Comparison of ENCODE assay signal across 3 fruit fly cellular contexts in genomic region chr3L:20556371-20556770, dm6.
A peak's percentile ranks its signal among the peaks of the same experiment; 100 is the strongest.
TF ChIP-seq lines count a peak whose summit lies in the region.

No protein-coding gene starts in this region.

TF ChIP-seq in whole organism, embryonic, 481 proteins besides CTCF, POLR2A, EP300 and RAD21 (continued from another document and continues in another):
- TF ChIP-seq CG12391 (tag; optimal IDR thresholded peaks at IDR 0.05; lab: Kevin White, UChicago) (no peak), CG17359 (tag; optimal IDR thresholded peaks at IDR 0.05; lab: Kevin White, UChicago) (peak; percentile 36), Drgx (GFP tag; IDR thresholded peaks at IDR 0.05; lab: Robert Waterston, UW) (no peak), ab (GFP tag; optimal IDR thresholded peaks at IDR 0.05; lab: Kevin White, UChicago) (no peak), Sox100B (GFP tag; optimal IDR thresholded peaks at IDR 0.05; lab: Kevin White, UChicago) (peak; percentile 9), tx (GFP tag; optimal IDR thresholded peaks at IDR 0.05; lab: Kevin White, UChicago) (no peak), Lim3 (GFP tag; IDR thresholded peaks at IDR 0.05; lab: Robert Waterston, UW) (no peak), gcm (GFP tag; optimal IDR thresholded peaks at IDR 0.05; lab: Kevin White, UChicago) (no peak), Abd-B (GFP tag; optimal IDR thresholded peaks at IDR 0.05; lab: Kevin White, UChicago) (no peak), cad (GFP tag; optimal IDR thresholded peaks at IDR 0.05; lab: Kevin White, UChicago) (no peak), Hmr (GFP tag; optimal IDR thresholded peaks at IDR 0.05; lab: Kevin White, UChicago) (no peak), Ets65A (GFP tag; lab: Kevin White, UChicago) (peak; percentile 47), Bgb (GFP tag; IDR thresholded peaks at IDR 0.05; lab: Robert Waterston, UW; ENCODE audit: partially characterized antibody) (no peak), CG10321 (GFP tag; IDR thresholded peaks at IDR 0.05; lab: Robert Waterston, UW) (no peak), CG17385 (GFP tag; optimal IDR thresholded peaks at IDR 0.05; lab: Kevin White, UChicago) (no peak), pho (GFP tag; optimal IDR thresholded peaks at IDR 0.05; lab: Kevin White, UChicago) (no peak), CG14667 (GFP tag; IDR thresholded peaks at IDR 0.05; lab: Robert Waterston, UW) (no peak), bsh (GFP tag; optimal IDR thresholded peaks at IDR 0.05; lab: Kevin White, UChicago) (peak in 1 of 2 experiments; percentile 41), scrt (GFP tag; optimal IDR thresholded peaks at IDR 0.05; lab: Kevin White, UChicago) (no peak), Rx (GFP tag; IDR thresholded peaks at IDR 0.05; lab: Robert Waterston, UW) (no peak), lmd (GFP tag; IDR thresholded peaks at IDR 0.05; lab: Robert Waterston, UW) (no peak), CrebB (tag; optimal IDR thresholded peaks at IDR 0.05; lab: Kevin White, UChicago) (no peak), CG17361 (GFP tag; IDR thresholded peaks at IDR 0.05; lab: Robert Waterston, UW) (no peak), CG34224 (GFP tag; IDR thresholded peaks at IDR 0.05; lab: Robert Waterston, UW; ENCODE audit: partially characterized antibody) (no peak), CG1602 (GFP tag; optimal IDR thresholded peaks at IDR 0.05; lab: Kevin White, UChicago) (no peak), ranshi (GFP tag; IDR thresholded peaks at IDR 0.05; lab: Robert Waterston, UW) (no peak), al (GFP tag; IDR thresholded peaks at IDR 0.05; lab: Robert Waterston, UW) (no peak), ash1 (GFP tag; optimal IDR thresholded peaks at IDR 0.05; lab: Kevin White, UChicago) (no peak), Oaz (GFP tag; IDR thresholded peaks at IDR 0.05; lab: Robert Waterston, UW) (no peak), CG16863 (GFP tag; optimal IDR thresholded peaks at IDR 0.05; lab: Kevin White, UChicago) (no peak), zen (tag; optimal IDR thresholded peaks at IDR 0.05; lab: Kevin White, UChicago) (no peak), Jarid2 (GFP tag; optimal IDR thresholded peaks at IDR 0.05; lab: Kevin White, UChicago) (no peak), CG8924 (tag; optimal IDR thresholded peaks at IDR 0.05; lab: Kevin White, UChicago) (no peak), CG31224 (GFP tag; IDR thresholded peaks at IDR 0.05; lab: Robert Waterston, UW) (no peak), CG6689 (GFP tag; IDR thresholded peaks at IDR 0.05; lab: Robert Waterston, UW) (no peak), CG13424 (tag; optimal IDR thresholded peaks at IDR 0.05; lab: Kevin White, UChicago) (peak; percentile 19), Tbp (GFP tag; optimal IDR thresholded peaks at IDR 0.05; lab: Kevin White, UChicago) (no peak), Rfx (GFP tag; IDR thresholded peaks at IDR 0.05; lab: Robert Waterston, UW) (no peak), Dip3 (GFP tag; optimal IDR thresholded peaks at IDR 0.05; lab: Kevin White, UChicago) (no peak), Xrp1 (GFP tag; IDR thresholded peaks at IDR 0.05; lab: Robert Waterston, UW) (peak; percentile 27; the same call in 1 of the 2 replicates), dan (GFP tag; IDR thresholded peaks at IDR 0.05; lab: Robert Waterston, UW) (no peak), emc (GFP tag; optimal IDR thresholded peaks at IDR 0.05; lab: Kevin White, UChicago) (no peak), CG4854 (GFP tag; optimal IDR thresholded peaks at IDR 0.05; lab: Kevin White, UChicago) (no peak), gem (tag; optimal IDR thresholded peaks at IDR 0.05; lab: Kevin White, UChicago) (peak; percentile 44), CG2678 (tag; optimal IDR thresholded peaks at IDR 0.05; lab: Kevin White, UChicago) (peak; percentile 9), Blimp-1 (GFP tag; optimal IDR thresholded peaks at IDR 0.05; lab: Kevin White, UChicago) (peak; percentile 21), CG32767 (GFP tag; IDR thresholded peaks at IDR 0.05; lab: Robert Waterston, UW) (no peak)

TF ChIP-seq in whole organism, prepupa, 60 proteins besides CTCF, POLR2A, EP300 and RAD21 (continued from another document):
- TF ChIP-seq fkh (GFP tag; optimal IDR thresholded peaks at IDR 0.05; lab: Kevin White, UChicago) (no peak), dac (GFP tag; optimal IDR thresholded peaks at IDR 0.05; lab: Kevin White, UChicago) (no peak), CG16779 (tag; optimal IDR thresholded peaks at IDR 0.05; lab: Kevin White, UChicago) (no peak), Hr39 (GFP tag; optimal IDR thresholded peaks at IDR 0.05; lab: Kevin White, UChicago) (peak; percentile 91), Blimp-1 (GFP tag; optimal IDR thresholded peaks at IDR 0.05; lab: Kevin White, UChicago) (peak; percentile 42), svp (GFP tag; lab: Kevin White, UChicago) (peak; percentile 92), Lpt (GFP tag; optimal IDR thresholded peaks at IDR 0.05; lab: Kevin White, UChicago) (peak; percentile 9), CG6808 (GFP tag; optimal IDR thresholded peaks at IDR 0.05; lab: Kevin White, UChicago) (peak; percentile 57), Gug (GFP tag; IDR thresholded peaks at IDR 0.05; lab: Robert Waterston, UW) (no peak), CG6276 (GFP tag; optimal IDR thresholded peaks at IDR 0.05; lab: Kevin White, UChicago) (no peak), spab (GFP tag; optimal IDR thresholded peaks at IDR 0.05; lab: Kevin White, UChicago) (peak; percentile 59), CG7368 (GFP tag; optimal IDR thresholded peaks at IDR 0.05; lab: Kevin White, UChicago) (peak; percentile 63), fd85E (GFP tag; optimal IDR thresholded peaks at IDR 0.05; lab: Kevin White, UChicago) (no peak), CG6854 (GFP tag; optimal IDR thresholded peaks at IDR 0.05; lab: Kevin White, UChicago) (peak; percentile 49), net (GFP tag; optimal IDR thresholded peaks at IDR 0.05; lab: Kevin White, UChicago) (peak; percentile 64), Ets21C (GFP tag; optimal IDR thresholded peaks at IDR 0.05; lab: Kevin White, UChicago) (peak; percentile 82), Ets96B (tag; optimal IDR thresholded peaks at IDR 0.05; lab: Kevin White, UChicago) (peak; percentile 81), CG4318 (GFP tag; optimal IDR thresholded peaks at IDR 0.05; lab: Kevin White, UChicago) (no peak), topi (GFP tag; optimal IDR thresholded peaks at IDR 0.05; lab: Kevin White, UChicago) (peak; percentile 90), Eip93F (GFP tag; optimal IDR thresholded peaks at IDR 0.05; lab: Kevin White, UChicago) (peak; percentile 14), CG3919 (GFP tag; optimal IDR thresholded peaks at IDR 0.05; lab: Kevin White, UChicago) (peak; percentile 83), Hr38 (GFP tag; optimal IDR thresholded peaks at IDR 0.05; lab: Kevin White, UChicago) (no peak), CG6792 (GFP tag; optimal IDR thresholded peaks at IDR 0.05; lab: Kevin White, UChicago) (peak; percentile 82), CG31627 (GFP tag; optimal IDR thresholded peaks at IDR 0.05; lab: Kevin White, UChicago) (peak; percentile 91), CG11294 (GFP tag; IDR thresholded peaks at IDR 0.05; lab: Robert Waterston, UW) (no peak), CG1621 (tag; optimal IDR thresholded peaks at IDR 0.05; lab: Kevin White, UChicago) (peak; percentile 70), ss (GFP tag; optimal IDR thresholded peaks at IDR 0.05; lab: Kevin White, UChicago) (peak; percentile 54 to 74), CG8119 (GFP tag; IDR thresholded peaks at IDR 0.05; lab: Robert Waterston, UW) (no peak), Met (GFP tag; optimal IDR thresholded peaks at IDR 0.05; lab: Kevin White, UChicago) (peak; percentile 88), Sox102F (GFP tag; optimal IDR thresholded peaks at IDR 0.05; lab: Kevin White, UChicago) (peak; percentile 90), Smox (GFP tag; optimal IDR thresholded peaks at IDR 0.05; lab: Kevin White, UChicago) (peak; percentile 84), CG8319 (GFP tag; optimal IDR thresholded peaks at IDR 0.05; lab: Kevin White, UChicago) (peak; percentile 73), CG8632 (GFP tag; optimal IDR thresholded peaks at IDR 0.05; lab: Kevin White, UChicago) (peak; percentile 82), eg (GFP tag; IDR thresholded peaks at IDR 0.05; lab: Robert Waterston, UW) (no peak), dsx (GFP tag; optimal IDR thresholded peaks at IDR 0.05; lab: Kevin White, UChicago; ENCODE audit: poor library complexity, severe bottlenecking) (peak; percentile 71), Sox15 (GFP tag; optimal IDR thresholded peaks at IDR 0.05; lab: Kevin White, UChicago) (peak; percentile 80), fd59A (GFP tag; optimal IDR thresholded peaks at IDR 0.05; lab: Kevin White, UChicago) (peak; percentile 67)

TF ChIP-seq in whole organism, wandering third instar larva, 38 proteins besides CTCF, POLR2A, EP300 and RAD21 (continued from another document):
- peak; percentile 81 for TF ChIP-seq ey (GFP tag; optimal IDR thresholded peaks at IDR 0.05; lab: Kevin White, UChicago)
- TF ChIP-seq dsf (GFP tag; optimal IDR thresholded peaks at IDR 0.05; lab: Kevin White, UChicago; ENCODE audit: borderline replicate concordance), result peak; percentile 10
- TF ChIP-seq Rel (GFP tag; optimal IDR thresholded peaks at IDR 0.05; lab: Kevin White, UChicago), result no peak
- peak; percentile 36 for TF ChIP-seq Rel (tag; optimal IDR thresholded peaks at IDR 0.05; lab: Kevin White, UChicago)
- no peak for TF ChIP-seq GATAd (GFP tag; optimal IDR thresholded peaks at IDR 0.05; lab: Kevin White, UChicago)
- TF ChIP-seq foxo (GFP tag; optimal IDR thresholded peaks at IDR 0.05; lab: Kevin White, UChicago), result peak in 1 of 2 experiments; percentile 84
- TF ChIP-seq lola (GFP tag; optimal IDR thresholded peaks at IDR 0.05; lab: Kevin White, UChicago), result no peak
